Worm (Caenorhabditis elegans) whole organism, L4 larva: Measurements from ENCODE around the gene asp-2.
A peak's percentile ranks its signal among the peaks of the same experiment; 100 is the strongest.

Experiments
- F26F4.8 ChIP-seq: fragments of 200-800 bp; sonication (Bioruptor generic); conservative IDR thresholded peaks from 2 replicates; pipeline ENCODE4 v1.3.6; 2022; ENCODE audit warnings: missing genetic modification characterization, missing compliant biosample characterization
- F44E2.7 ChIP-seq: fragments of 200-800 bp; sonication (Bioruptor generic); IDR thresholded peaks from 2 replicates; pipeline ENCODE4 v2.1.2; 2022; ENCODE audit warnings: missing genetic modification characterization, missing compliant biosample characterization
- T20F7.1 ChIP-seq: fragments of 200-800 bp; sonication (Bioruptor generic); optimal IDR thresholded peaks from 2 replicates; lab custom pipeline; 2018; ENCODE audit warnings: mild to moderate bottlenecking, missing genetic modification characterization, missing compliant biosample characterization
- T26A8.4 ChIP-seq: fragments of 200-800 bp; sonication (Bioruptor generic); IDR thresholded peaks from 2 replicates; pipeline ENCODE4 v1.3.6; 2022; ENCODE audit warnings: missing genetic modification characterization, missing compliant biosample characterization
- Y48G9A.11 ChIP-seq: fragments of 200-800 bp; sonication (Bioruptor generic); IDR thresholded peaks from 2 replicates; pipeline ENCODE4 v1.3.6; 2022; ENCODE audit warnings: missing genetic modification reagents, missing genetic modification characterization, missing compliant biosample characterization
- aha-1 ChIP-seq: fragments of 150-350 bp; peaks from one replicate; lab custom pipeline; 2014; ENCODE audit warnings: missing biosample characterization, missing genetic modification characterization
- ama-1 ChIP-seq: fragments of 150-350 bp; optimal IDR thresholded peaks from 2 replicates; lab custom pipeline; 2014; ENCODE audit warnings: inconsistent platforms, mixed read lengths
- ceh-20 ChIP-seq: fragments of 200-800 bp; sonication (Bioruptor generic); IDR thresholded peaks from 2 replicates; pipeline ENCODE4 v1.3.6; 2022; ENCODE audit warnings: missing genetic modification reagents, missing genetic modification characterization, missing compliant biosample characterization
- ceh-62 ChIP-seq: sonication (generic microtip); optimal IDR thresholded peaks from 2 replicates; lab custom pipeline; 2017; ENCODE audit warnings: missing biosample characterization, missing genetic modification characterization
- ceh-82 ChIP-seq: sonication (generic microtip); optimal IDR thresholded peaks from 2 replicates; lab custom pipeline; 2017; ENCODE audit warnings: missing biosample characterization, missing genetic modification characterization
- ces-1 ChIP-seq: fragments of 150-350 bp; sonication (generic microtip); optimal IDR thresholded peaks from 4 replicates; lab custom pipeline; 2014; ENCODE audit warnings: missing biosample characterization, missing genetic modification reagents, missing genetic modification characterization
- cey-2 ChIP-seq: sonication (generic microtip); optimal IDR thresholded peaks from 3 replicates; lab custom pipeline; 2017; ENCODE audit warnings: missing genetic modification characterization, mild to moderate bottlenecking, missing compliant biosample characterization, antibody characterized with exemption, borderline replicate concordance; ENCODE audit not compliant: insufficient read depth
- dmd-8 ChIP-seq: fragments of 200-800 bp; sonication (Bioruptor generic); IDR thresholded peaks from 2 replicates; pipeline ENCODE4 v1.3.6; 2022; ENCODE audit warnings: missing genetic modification characterization, missing compliant biosample characterization
- dmd-9 ChIP-seq: fragments of 200-800 bp; sonication (Bioruptor generic); IDR thresholded peaks from 2 replicates; pipeline ENCODE4 v1.3.6; 2022; ENCODE audit warnings: missing genetic modification reagents, missing genetic modification characterization, missing compliant biosample characterization
- egl-43 ChIP-seq: fragments of 200-800 bp; sonication (Bioruptor generic); IDR thresholded peaks from 2 replicates; pipeline ENCODE4 v1.3.6; 2022; ENCODE audit warnings: missing genetic modification reagents, missing genetic modification characterization, missing compliant biosample characterization
- fkh-10 ChIP-seq: fragments of 150-350 bp; optimal IDR thresholded peaks from 2 replicates; lab custom pipeline; 2014; ENCODE audit warnings: missing biosample characterization, missing genetic modification reagents, missing genetic modification characterization
- hlh-11 ChIP-seq: fragments of 200-800 bp; sonication (Bioruptor generic); optimal IDR thresholded peaks from 2 replicates; lab custom pipeline; 2018; ENCODE audit warnings: mild to moderate bottlenecking, missing genetic modification characterization, missing compliant biosample characterization
- hlh-30 ChIP-seq: sonication (generic microtip); optimal IDR thresholded peaks from 2 replicates; lab custom pipeline; 2017; ENCODE audit warnings: antibody characterized with exemption, mild to moderate bottlenecking, missing genetic modification characterization, missing compliant biosample characterization; ENCODE audit not compliant: insufficient read depth
- hmg-1.1 ChIP-seq: fragments of 200-800 bp; sonication (Bioruptor generic); IDR thresholded peaks from 2 replicates; pipeline ENCODE4 v1.3.6; 2022; ENCODE audit warnings: missing genetic modification reagents, missing genetic modification characterization, missing compliant biosample characterization
- lin-1 ChIP-seq: fragments of 200-800 bp; sonication (Bioruptor generic); IDR thresholded peaks from 2 replicates; pipeline ENCODE4 v1.3.6; 2022; ENCODE audit warnings: missing genetic modification reagents, missing genetic modification characterization, missing compliant biosample characterization
- lin-39 ChIP-seq: fragments of 150-350 bp; optimal IDR thresholded peaks from 2 replicates; lab custom pipeline; 2014; ENCODE audit warnings: missing biosample characterization, missing genetic modification reagents, missing genetic modification characterization
- lir-3 ChIP-seq: sonication (generic microtip); optimal IDR thresholded peaks from 2 replicates; lab custom pipeline; 2016; ENCODE audit warnings: mild to moderate bottlenecking, missing genetic modification characterization, missing compliant biosample characterization
- lsy-2 ChIP-seq, 2 experiments: fragments of 150-350 bp in 1 of 2; sonication (generic microtip) in 1 of 2; optimal IDR thresholded peaks; 2 replicates each; lab custom pipeline; 2014 to 2017; ENCODE audit warnings: missing biosample characterization in 2 of 2, missing genetic modification characterization in 2 of 2
- madf-5 ChIP-seq, 2 experiments: fragments of 200-800 bp; sonication (Bioruptor generic); IDR thresholded peaks; 2 replicates each; pipeline ENCODE4 v1.3.6; 2022; ENCODE audit warnings: missing compliant biosample characterization in 2 of 2, missing genetic modification characterization in 2 of 2
- mep-1 ChIP-seq: fragments of 150-350 bp; sonication (generic microtip); optimal IDR thresholded peaks from 3 replicates; lab custom pipeline; 2014; ENCODE audit warnings: missing biosample characterization, missing genetic modification characterization
- mxl-3 ChIP-seq: fragments of 200-800 bp; sonication (Bioruptor generic); optimal IDR thresholded peaks from 2 replicates; lab custom pipeline; 2018; ENCODE audit warnings: mild to moderate bottlenecking, missing genetic modification characterization, missing compliant biosample characterization
- nhr-102 ChIP-seq: sonication (generic microtip); optimal IDR thresholded peaks from 2 replicates; lab custom pipeline; 2016; ENCODE audit warnings: mild to moderate bottlenecking, missing genetic modification characterization, moderate library complexity, missing compliant biosample characterization
- nhr-11 ChIP-seq: fragments of 150-350 bp; optimal IDR thresholded peaks from 2 replicates; lab custom pipeline; 2014; ENCODE audit warnings: missing biosample characterization, missing genetic modification characterization
- nhr-25 ChIP-seq: sonication (generic microtip); optimal IDR thresholded peaks from 2 replicates; lab custom pipeline; 2017; ENCODE audit warnings: missing genetic modification characterization, mild to moderate bottlenecking, missing compliant biosample characterization, antibody characterized with exemption, moderate library complexity, borderline replicate concordance; ENCODE audit not compliant: insufficient read depth
- nhr-28 ChIP-seq: fragments of 150-350 bp; optimal IDR thresholded peaks from 2 replicates; lab custom pipeline; 2014; ENCODE audit warnings: missing biosample characterization, missing genetic modification characterization
- nhr-76 ChIP-seq: fragments of 150-350 bp; optimal IDR thresholded peaks from 2 replicates; lab custom pipeline; 2014; ENCODE audit warnings: missing biosample characterization, missing genetic modification characterization
- pqm-1 ChIP-seq: sonication (generic microtip); optimal IDR thresholded peaks from 2 replicates; lab custom pipeline; 2017; ENCODE audit warnings: missing biosample characterization, missing genetic modification characterization
- set-16 ChIP-seq: fragments of 200-800 bp; sonication (Bioruptor generic); IDR thresholded peaks from 2 replicates; pipeline ENCODE4 v1.3.6; 2022; ENCODE audit warnings: missing genetic modification reagents, missing genetic modification characterization, missing compliant biosample characterization
- snpc-1.2 ChIP-seq: fragments of 200-800 bp; sonication (Bioruptor generic); IDR thresholded peaks from 2 replicates; pipeline ENCODE4 v1.3.6; 2022; ENCODE audit warnings: missing genetic modification reagents, missing genetic modification characterization, missing compliant biosample characterization
- spr-3 ChIP-seq: fragments of 200-800 bp; sonication (Bioruptor generic); optimal IDR thresholded peaks from 2 replicates; lab custom pipeline; 2018; ENCODE audit warnings: mild to moderate bottlenecking, missing genetic modification characterization, missing compliant biosample characterization
- tra-1 ChIP-seq: fragments of 200-800 bp; sonication (Bioruptor generic); IDR thresholded peaks from 2 replicates; pipeline ENCODE4 v1.3.6; 2022; ENCODE audit warnings: missing genetic modification reagents, missing genetic modification characterization, missing compliant biosample characterization
- unc-39 ChIP-seq: sonication (generic microtip); optimal IDR thresholded peaks from 2 replicates; lab custom pipeline; 2017; ENCODE audit warnings: missing biosample characterization, missing genetic modification characterization
- unc-62 ChIP-seq, 3 experiments: fragments of 150-350 bp in 1 of 3; sonication (generic microtip); optimal IDR thresholded peaks in 2 of 3; peaks in 1 of 3; 1 replicate in 1 of 3; 2 replicates in 2 of 3; lab custom pipeline; 2014 to 2017; ENCODE audit warnings: missing biosample characterization in 3 of 3, missing genetic modification characterization in 3 of 3, missing genetic modification reagents in 3 of 3, missing genotype in 1 of 3
- zfp-3 ChIP-seq: fragments of 200-800 bp; sonication (Bioruptor generic); conservative IDR thresholded peaks from 2 replicates; pipeline ENCODE4 v1.3.6; 2022; ENCODE audit warnings: missing genetic modification reagents, missing genetic modification characterization, missing compliant biosample characterization
- zip-11 ChIP-seq: fragments of 200-800 bp; sonication (Bioruptor generic); IDR thresholded peaks from 2 replicates; pipeline ENCODE4 v1.3.6; 2022; ENCODE audit warnings: missing genetic modification characterization, missing compliant biosample characterization
- zip-2 ChIP-seq: fragments of 150-350 bp; optimal IDR thresholded peaks from 2 replicates; lab custom pipeline; 2014; ENCODE audit warnings: missing biosample characterization, missing genetic modification characterization
- ztf-11 ChIP-seq: fragments of 150-350 bp; optimal IDR thresholded peaks from 2 replicates; lab custom pipeline; 2014; ENCODE audit warnings: missing biosample characterization, missing genetic modification characterization

Gene asp-2

ce11 chrV:9159146-9159717 lies 43.6 kb upstream of the asp-2 start:
- peak; percentile 27 for TF ChIP-seq mep-1
- peak; percentile 79 for TF ChIP-seq ama-1 (lab: Kevin White, UChicago)
- peak; percentile 82 for TF ChIP-seq T26A8.4 (GFP tag; lab: Robert Waterston, UW)
- peak; percentile 74; the same call in 1 of the 2 replicates for TF ChIP-seq zfp-3 (GFP tag; lab: Robert Waterston, UW)
- TF ChIP-seq, all 104 proteins: peak for 4; not testable (repeated sequence) for 100

ce11 chrV:9160224-9160886 lies 42.5 kb upstream of the asp-2 start, which contains the start of gene col-144:
Gene col-144, minus strand, starts transcription at chrV:9160642.
- TF ChIP-seq egl-43 (GFP tag; lab: Robert Waterston, UW), result 0 out of 2 replicates have a peak, but pooled peaks have one; percentile 16
- TF ChIP-seq aha-1, result peak; percentile 95
- no peak for TF ChIP-seq pqm-1
- peak; percentile 86 for TF ChIP-seq set-16 (GFP tag; lab: Robert Waterston, UW)
- TF ChIP-seq dmd-9 (GFP tag; lab: Robert Waterston, UW), result no peak
- no peak for TF ChIP-seq Y48G9A.11 (GFP tag; lab: Robert Waterston, UW)
- TF ChIP-seq zfp-3 (GFP tag; lab: Robert Waterston, UW), result peak; percentile 32; the same call in 1 of the 2 replicates
- TF ChIP-seq hlh-11, result peak; percentile 40
- peak; percentile 83 for TF ChIP-seq ama-1 (lab: Kevin White, UChicago)
- no peak for TF ChIP-seq tra-1 (GFP tag; lab: Robert Waterston, UW)
- no peak for TF ChIP-seq zip-2 (tag; lab: Kevin White, UChicago)
- TF ChIP-seq madf-5 (GFP tag; IDR thresholded peaks at IDR 0.05; lab: Robert Waterston, UW), result 0 out of 4 replicates have a peak, but pooled peaks of 1 of the 2 experiments have one; percentile 61
- TF ChIP-seq nhr-25, result peak; percentile 63
- TF ChIP-seq lin-39 (tag; lab: Kevin White, UChicago), result no peak
- TF ChIP-seq hlh-30 (tag; lab: Kevin White, UChicago), result peak; percentile 41
- TF ChIP-seq unc-62 (GFP tag; optimal IDR thresholded peaks at IDR 0.05 in 1 of 2; lab: Kevin White, UChicago), result peak in 1 of 2 experiments; percentile 17
- TF ChIP-seq unc-62 (tag; optimal IDR thresholded peaks at IDR 0.05; lab: Kevin White, UChicago), result no peak
- peak; percentile 78 for TF ChIP-seq T26A8.4 (GFP tag; lab: Robert Waterston, UW)
- TF ChIP-seq mxl-3 (GFP tag; lab: Kevin White, UChicago), result peak; percentile 19
- peak; percentile 63 for TF ChIP-seq nhr-28 (tag; lab: Kevin White, UChicago)
- peak; percentile 9 for TF ChIP-seq cey-2

- TF ChIP-seq nhr-76 (tag; lab: Kevin White, UChicago) (no peak), ztf-11 (tag; lab: Kevin White, UChicago) (no peak), ceh-62 (no peak), lsy-2 (tag; optimal IDR thresholded peaks at IDR 0.05; lab: Kevin White, UChicago) (no peak), T20F7.1 (GFP tag; lab: Kevin White, UChicago) (no peak), nhr-102 (tag; lab: Kevin White, UChicago) (no peak), ceh-82 (no peak), F26F4.8 (GFP tag; lab: Robert Waterston, UW) (no peak), nhr-25 (no peak), spr-3 (no peak), snpc-1.2 (no peak), ces-1 (GFP tag; lab: Kevin White, UChicago) (no peak), F44E2.7 (GFP tag; lab: Robert Waterston, UW) (no peak), lin-1 (no peak), dmd-8 (GFP tag; lab: Robert Waterston, UW) (no peak), T26A8.4 (GFP tag; lab: Robert Waterston, UW) (0 out of 2 replicates have a peak, but pooled peaks have one; percentile 43), lin-39 (tag; lab: Kevin White, UChicago) (no peak), hmg-1.1 (GFP tag; lab: Robert Waterston, UW) (no peak), lir-3 (tag; lab: Kevin White, UChicago) (no peak), unc-39 (no peak), fkh-10 (GFP tag; lab: Kevin White, UChicago) (no peak), zip-11 (GFP tag; lab: Robert Waterston, UW) (no peak), set-16 (GFP tag; lab: Robert Waterston, UW) (peak; percentile 96), nhr-11 (no peak), zip-2 (tag; lab: Kevin White, UChicago) (no peak), ceh-20 (GFP tag; lab: Robert Waterston, UW) (no peak), egl-43 (GFP tag; lab: Robert Waterston, UW) (0 out of 2 replicates have a peak, but pooled peaks have one; percentile 32)
Measured at ce11 chrV:9162118-9162729, 40.7 kb upstream of the asp-2 start.
